Fruit fly (Drosophila melanogaster): Measurements from ENCODE around the gene Cyt-c-d.

DNA sequence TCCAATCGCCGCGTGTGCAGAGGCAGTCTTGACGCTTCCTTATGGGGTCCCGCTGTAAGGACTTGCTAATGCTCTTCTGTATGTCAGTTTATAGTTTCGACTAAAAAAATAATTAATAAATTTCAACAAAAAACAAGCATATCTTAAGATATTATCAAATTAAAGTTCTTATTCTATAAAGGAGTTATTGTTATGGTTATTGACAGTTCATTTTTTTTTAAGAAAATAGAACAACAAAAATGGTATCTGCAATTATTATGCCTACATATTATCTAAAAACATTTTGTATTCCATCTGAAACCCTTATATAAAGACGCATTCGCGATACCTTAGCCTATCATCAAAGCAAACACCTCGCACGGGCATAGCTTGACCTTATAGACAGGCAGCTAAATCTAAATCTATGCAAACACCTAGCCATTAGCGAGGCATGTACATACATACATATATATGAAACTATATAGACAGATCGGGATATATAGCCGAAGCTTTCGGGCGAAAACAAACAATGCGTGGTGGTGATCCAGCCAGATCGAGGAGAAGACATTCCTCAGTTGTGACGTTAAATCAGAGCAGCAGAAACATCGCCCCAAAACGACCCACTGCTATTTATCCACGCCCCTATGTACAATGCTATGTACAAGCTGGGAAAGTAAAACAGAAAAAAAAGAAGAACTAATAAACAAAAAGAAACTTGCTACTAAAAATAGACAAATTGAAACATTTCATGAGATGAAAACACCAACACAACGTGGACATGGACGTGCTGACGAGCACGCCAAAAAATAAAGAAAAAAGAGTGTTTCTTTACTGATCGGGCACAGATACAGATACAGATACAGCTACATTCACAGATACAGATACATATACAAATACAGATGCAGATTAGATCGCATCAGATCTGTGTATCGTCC is 45.1 kb downstream of the Cyt-c-d start, which contains the start of gene ppk17:
- no peak for TF ChIP-seq CG11294 (GFP tag; IDR thresholded peaks at IDR 0.05)
- TF ChIP-seq Sox14 (GFP tag; optimal IDR thresholded peaks at IDR 0.05): no peak
- TF ChIP-seq fd59A (GFP tag; optimal IDR thresholded peaks at IDR 0.05): no peak
- no peak for TF ChIP-seq CG8319 (GFP tag; optimal IDR thresholded peaks at IDR 0.05)
- TF ChIP-seq achi (GFP tag; optimal IDR thresholded peaks at IDR 0.05): no peak
